Worm (Caenorhabditis elegans) whole organism, young adult: Measurements from ENCODE around the gene btb-7.

Experiments
- egrh-3 ChIP-seq: fragments of 200-800 bp; sonication (Bioruptor generic); IDR thresholded peaks from 2 replicates; pipeline ENCODE4 v1.3.6; 2022; ENCODE audit warnings: missing genetic modification reagents, missing genetic modification characterization, missing compliant biosample characterization
- him-1 ChIP-seq: sonication (generic microtip); optimal IDR thresholded peaks from 2 replicates; lab custom pipeline; 2016; ENCODE audit warnings: missing genotype, missing genetic modification reagents, missing genetic modification characterization, missing compliant biosample characterization
- let-526 ChIP-seq: fragments of 200-800 bp; sonication (Bioruptor generic); IDR thresholded peaks from 2 replicates; pipeline ENCODE4 v1.3.6; 2022; ENCODE audit warnings: missing genetic modification reagents, missing genetic modification characterization, missing compliant biosample characterization
- madf-8 ChIP-seq: fragments of 200-800 bp; sonication (Bioruptor generic); conservative IDR thresholded peaks from 2 replicates; pipeline ENCODE4 v1.3.6; 2022; ENCODE audit warnings: missing genetic modification reagents, missing genetic modification characterization, missing compliant biosample characterization

- TF ChIP-seq him-1, result no peak
- no peak for TF ChIP-seq madf-8 (GFP tag; lab: Robert Waterston, UW)
- no peak for TF ChIP-seq let-526 (GFP tag; lab: Robert Waterston, UW)
- no peak for TF ChIP-seq egrh-3
Observed at ce11 chrII:1736353-1736752, 23.3 kb downstream of the btb-7 start, which contains the start of gene ceh-83.
